Fruit fly (Drosophila melanogaster) S2 (cell line): ENCODE measurements around the gene Boh2.

ENCODE experiments used
- CG8478 ChIP-seq: fragments of >200 bp; optimal IDR thresholded peaks from 2 replicates; lab custom pipeline; 2018
- CTCF ChIP-seq, 2 experiments: fragments of >200 bp; optimal IDR thresholded peaks; 2 replicates each; lab custom pipeline; 2018

- TF ChIP-seq CG8478 (lab: Kevin White, UChicago) (no peak), CTCF (optimal IDR thresholded peaks at IDR 0.05; lab: Kevin White, UChicago) (no peak)
Measured at dm6 chr2L:11130151-11131008, 48.5 kb upstream of the Boh2 start, which contains the start of the genes RfC38 and CG4751.
